Worm (Caenorhabditis elegans) whole organism, L3 larva: Measurements from ENCODE around the gene piki-1.

ENCODE experiments used
- R02D3.7 ChIP-seq: fragments of 150-350 bp; optimal IDR thresholded peaks from 2 replicates; lab custom pipeline; 2014; ENCODE audit warnings: missing biosample characterization, missing genetic modification characterization
- ZK546.5 ChIP-seq: sonication (generic microtip); optimal IDR thresholded peaks from 2 replicates; lab custom pipeline; 2017; ENCODE audit warnings: missing biosample characterization, missing genetic modification characterization
- aly-2 ChIP-seq: fragments of 150-350 bp; optimal IDR thresholded peaks from 2 replicates; lab custom pipeline; 2014; ENCODE audit warnings: missing biosample characterization, missing genetic modification characterization
- ama-1 ChIP-seq: fragments of 150-350 bp; optimal IDR thresholded peaks from 2 replicates; lab custom pipeline; 2018
- ceh-16 ChIP-seq: sonication (generic microtip); optimal IDR thresholded peaks from 2 replicates; lab custom pipeline; 2017; ENCODE audit warnings: missing biosample characterization, missing genetic modification characterization
- ceh-28 ChIP-seq: fragments of 150-350 bp; optimal IDR thresholded peaks from 2 replicates; lab custom pipeline; 2014; ENCODE audit warnings: missing biosample characterization, missing genetic modification reagents, missing genetic modification characterization
- ceh-82 ChIP-seq: fragments of 150-350 bp; optimal IDR thresholded peaks from 2 replicates; lab custom pipeline; 2014; ENCODE audit warnings: missing biosample characterization, missing genetic modification characterization
- ceh-9 ChIP-seq: sonication (generic microtip); optimal IDR thresholded peaks from 2 replicates; lab custom pipeline; 2018; ENCODE audit warnings: missing biosample characterization, missing genetic modification characterization
- daf-12 ChIP-seq: fragments of 150-350 bp; optimal IDR thresholded peaks from 2 replicates; lab custom pipeline; 2014; ENCODE audit warnings: missing biosample characterization, missing genetic modification reagents, missing genetic modification characterization
- egl-27 ChIP-seq: sonication (generic microtip); optimal IDR thresholded peaks from 4 replicates; lab custom pipeline; 2017; ENCODE audit warnings: missing biosample characterization, missing genetic modification reagents, missing genetic modification characterization
- egl-5 ChIP-seq: fragments of 150-350 bp; optimal IDR thresholded peaks from 2 replicates; lab custom pipeline; 2017; ENCODE audit warnings: missing biosample characterization, missing genetic modification reagents, missing genetic modification characterization, inconsistent platforms
- elt-1 ChIP-seq: fragments of 150-350 bp; optimal IDR thresholded peaks from 2 replicates; lab custom pipeline; 2014; ENCODE audit warnings: missing biosample characterization, missing genetic modification characterization
- elt-2 ChIP-seq: sonication (generic microtip); optimal IDR thresholded peaks from 2 replicates; lab custom pipeline; 2016; ENCODE audit warnings: missing genetic modification reagents, mild to moderate bottlenecking, missing genetic modification characterization, missing compliant biosample characterization
- elt-3 ChIP-seq, 3 experiments: fragments of 150-350 bp in 1 of 3; sonication (generic microtip) in 2 of 3; optimal IDR thresholded peaks; 2 replicates in 2 of 3; 4 replicates in 1 of 3; lab custom pipeline; 2014 to 2017; ENCODE audit warnings: missing biosample characterization in 3 of 3, missing genetic modification characterization in 3 of 3
- eor-1 ChIP-seq, 2 experiments: fragments of 150-350 bp; optimal IDR thresholded peaks; 2 replicates each; lab custom pipeline; 2014 to 2018; ENCODE audit warnings: missing biosample characterization in 2 of 2, missing genetic modification characterization in 2 of 2
- fkh-10 ChIP-seq: sonication (generic microtip); optimal IDR thresholded peaks from 2 replicates; lab custom pipeline; 2017; ENCODE audit warnings: missing biosample characterization, missing genetic modification reagents, missing genetic modification characterization
- fkh-2 ChIP-seq: fragments of 150-350 bp; optimal IDR thresholded peaks from 2 replicates; lab custom pipeline; 2014; ENCODE audit warnings: missing biosample characterization, missing genetic modification reagents, missing genetic modification characterization
- fos-1 ChIP-seq: fragments of 150-350 bp; optimal IDR thresholded peaks from 2 replicates; lab custom pipeline; 2014; ENCODE audit warnings: missing biosample characterization, missing genetic modification characterization
- hmg-11 ChIP-seq: sonication (generic microtip); optimal IDR thresholded peaks from 2 replicates; lab custom pipeline; 2016; ENCODE audit warnings: missing genetic modification characterization, missing compliant biosample characterization
- jun-1 ChIP-seq: fragments of 150-350 bp; optimal IDR thresholded peaks from 2 replicates; lab custom pipeline; 2014; ENCODE audit warnings: missing biosample characterization, missing genetic modification reagents, missing genetic modification characterization
- lin-15B ChIP-seq: fragments of 150-350 bp; optimal IDR thresholded peaks from 2 replicates; lab custom pipeline; 2014; ENCODE audit warnings: missing biosample characterization, missing genetic modification characterization
- lin-39 ChIP-seq: fragments of 150-350 bp; optimal IDR thresholded peaks from 2 replicates; lab custom pipeline; 2018; ENCODE audit warnings: missing biosample characterization, missing genetic modification reagents, missing genetic modification characterization
- lsy-12 ChIP-seq: sonication (generic microtip); optimal IDR thresholded peaks from 2 replicates; lab custom pipeline; 2016; ENCODE audit warnings: mild to moderate bottlenecking, missing genetic modification characterization, missing compliant biosample characterization
- mdl-1 ChIP-seq: fragments of 150-350 bp; optimal IDR thresholded peaks from 2 replicates; lab custom pipeline; 2014; ENCODE audit warnings: missing biosample characterization, missing genetic modification characterization
- mml-1 ChIP-seq: fragments of 150-350 bp; sonication (generic microtip); optimal IDR thresholded peaks from 3 replicates; lab custom pipeline; 2014; ENCODE audit warnings: missing biosample characterization, missing genetic modification characterization
- nfya-1 ChIP-seq: sonication (generic microtip); optimal IDR thresholded peaks from 2 replicates; lab custom pipeline; 2017; ENCODE audit warnings: missing genetic modification characterization, mild to moderate bottlenecking, missing compliant biosample characterization, antibody characterized with exemption, moderate library complexity; ENCODE audit not compliant: insufficient read depth
- nhr-11 ChIP-seq: fragments of 150-350 bp; optimal IDR thresholded peaks from 2 replicates; lab custom pipeline; 2014; ENCODE audit warnings: missing biosample characterization, missing genetic modification characterization
- nhr-12 ChIP-seq: fragments of 150-350 bp; optimal IDR thresholded peaks from 2 replicates; lab custom pipeline; 2014; ENCODE audit warnings: missing biosample characterization, missing genetic modification characterization
- nhr-23 ChIP-seq: fragments of 150-350 bp; optimal IDR thresholded peaks from 2 replicates; lab custom pipeline; 2014; ENCODE audit warnings: missing biosample characterization, missing genetic modification reagents, missing genetic modification characterization
- nhr-237 ChIP-seq: fragments of 150-350 bp; optimal IDR thresholded peaks from 2 replicates; lab custom pipeline; 2014; ENCODE audit warnings: missing biosample characterization, missing genetic modification characterization
- nhr-25 ChIP-seq: sonication (generic microtip); optimal IDR thresholded peaks from 2 replicates; lab custom pipeline; 2017; ENCODE audit warnings: missing biosample characterization, missing genetic modification characterization
- nhr-28 ChIP-seq: fragments of 150-350 bp; optimal IDR thresholded peaks from 2 replicates; lab custom pipeline; 2014; ENCODE audit warnings: missing biosample characterization, missing genetic modification characterization
- nhr-43 ChIP-seq: sonication (generic microtip); optimal IDR thresholded peaks from 2 replicates; lab custom pipeline; 2016; ENCODE audit warnings: mild to moderate bottlenecking, missing genetic modification characterization, missing compliant biosample characterization; ENCODE audit not compliant: poor library complexity, severe bottlenecking
- nhr-67 ChIP-seq: fragments of 150-350 bp; optimal IDR thresholded peaks from 2 replicates; lab custom pipeline; 2014; ENCODE audit warnings: missing biosample characterization, missing genetic modification characterization
- nhr-76 ChIP-seq: fragments of 150-350 bp; sonication (generic microtip); optimal IDR thresholded peaks from 5 replicates; lab custom pipeline; 2014; ENCODE audit warnings: missing biosample characterization, missing genetic modification characterization
- nhr-77 ChIP-seq: fragments of 150-350 bp; optimal IDR thresholded peaks from 2 replicates; lab custom pipeline; 2014; ENCODE audit warnings: missing biosample characterization, missing genetic modification characterization
- pha-4 ChIP-seq: fragments of 150-350 bp; optimal IDR thresholded peaks from 2 replicates; lab custom pipeline; 2014; ENCODE audit warnings: missing biosample characterization, missing genetic modification reagents, missing genetic modification characterization
- pqm-1 ChIP-seq: fragments of 150-350 bp; optimal IDR thresholded peaks from 2 replicates; lab custom pipeline; 2017; ENCODE audit warnings: missing biosample characterization, missing genetic modification characterization, inconsistent platforms
- sea-2 ChIP-seq: fragments of 150-350 bp; sonication (generic microtip); optimal IDR thresholded peaks from 4 replicates; lab custom pipeline; 2014; ENCODE audit warnings: missing biosample characterization, missing genetic modification reagents, missing genetic modification characterization
- skn-1 ChIP-seq: fragments of 150-350 bp; optimal IDR thresholded peaks from 2 replicates; lab custom pipeline; 2014; ENCODE audit warnings: missing biosample characterization, missing genetic modification characterization
- snpc-4 ChIP-seq: fragments of 150-350 bp; optimal IDR thresholded peaks from 2 replicates; lab custom pipeline; 2014; ENCODE audit warnings: missing biosample characterization, missing genetic modification characterization
- tbx-2 ChIP-seq: sonication (generic microtip); optimal IDR thresholded peaks from 2 replicates; lab custom pipeline; 2016; ENCODE audit warnings: mild to moderate bottlenecking, missing genetic modification characterization, missing compliant biosample characterization
- unc-39 ChIP-seq: sonication (generic microtip); optimal IDR thresholded peaks from 4 replicates; lab custom pipeline; 2017; ENCODE audit warnings: missing biosample characterization, missing genetic modification characterization
- unc-62 ChIP-seq: fragments of 150-350 bp; sonication (generic microtip); optimal IDR thresholded peaks from 4 replicates; lab custom pipeline; 2014; ENCODE audit warnings: missing biosample characterization, missing genetic modification reagents, missing genetic modification characterization
- zag-1 ChIP-seq: fragments of 150-350 bp; optimal IDR thresholded peaks from 2 replicates; lab custom pipeline; 2014; ENCODE audit warnings: missing biosample characterization, missing genetic modification characterization
- ztf-11 ChIP-seq: fragments of 150-350 bp; optimal IDR thresholded peaks from 2 replicates; lab custom pipeline; 2014; ENCODE audit warnings: missing biosample characterization, missing genetic modification characterization
- ztf-4 ChIP-seq: fragments of 150-350 bp; optimal IDR thresholded peaks from 2 replicates; lab custom pipeline; 2014; ENCODE audit warnings: missing biosample characterization, missing genetic modification characterization

piki-1 gene

ce11 chrX:15274079-15274478 is 27.9 kb upstream of the piki-1 start:
- TF ChIP-seq ztf-4 (tag; lab: Kevin White, UChicago) (no peak), sea-2 (no peak), jun-1 (tag; lab: Kevin White, UChicago) (no peak), nhr-25 (tag; lab: Kevin White, UChicago) (peak; percentile 99), elt-3 (tag; optimal IDR thresholded peaks at IDR 0.05; lab: Kevin White, UChicago) (peak in 1 of 3 experiments; percentile 75), hmg-11 (peak; percentile 47), nhr-77 (tag; lab: Kevin White, UChicago) (no peak), ceh-28 (tag; lab: Kevin White, UChicago) (no peak), aly-2 (tag; lab: Kevin White, UChicago) (no peak), fkh-10 (GFP tag; lab: Kevin White, UChicago) (no peak), nhr-43 (peak; percentile 87), nhr-12 (tag; lab: Kevin White, UChicago) (no peak), ceh-16 (tag; lab: Kevin White, UChicago) (no peak), daf-12 (tag; lab: Kevin White, UChicago) (no peak), ama-1 (lab: Kevin White, UChicago) (no peak), pqm-1 (tag; lab: Kevin White, UChicago) (peak; percentile 10), fos-1 (tag; lab: Kevin White, UChicago) (peak; percentile 2), snpc-4 (tag; lab: Kevin White, UChicago) (no peak), nhr-11 (tag; lab: Kevin White, UChicago) (no peak), tbx-2 (peak; percentile 47), fkh-2 (no peak), mdl-1 (peak; percentile 39), ZK546.5 (tag; lab: Kevin White, UChicago) (no peak), lin-15B (tag; lab: Kevin White, UChicago) (no peak), skn-1 (tag; lab: Kevin White, UChicago) (no peak), nfya-1 (peak; percentile 45), nhr-237 (tag; lab: Kevin White, UChicago) (no peak), egl-5 (no peak), mml-1 (tag; lab: Kevin White, UChicago) (no peak), ceh-82 (tag; lab: Kevin White, UChicago) (no peak), elt-2 (tag; lab: Kevin White, UChicago) (peak; percentile 37), nhr-67 (tag; lab: Kevin White, UChicago) (no peak), egl-27 (tag; lab: Kevin White, UChicago) (peak; percentile 81), ztf-11 (tag; lab: Kevin White, UChicago) (no peak), zag-1 (tag; lab: Kevin White, UChicago) (no peak), nhr-23 (tag; lab: Kevin White, UChicago) (peak; percentile 69), unc-62 (GFP tag; lab: Kevin White, UChicago) (peak; percentile 51), eor-1 (tag; optimal IDR thresholded peaks at IDR 0.05; lab: Kevin White, UChicago) (no peak), elt-1 (peak; percentile 64), nhr-76 (tag; lab: Kevin White, UChicago) (no peak), nhr-28 (tag; lab: Kevin White, UChicago) (no peak), pha-4 (tag; lab: Kevin White, UChicago) (no peak), unc-39 (tag; lab: Kevin White, UChicago) (no peak), lin-39 (tag; lab: Kevin White, UChicago) (no peak), ceh-9 (no peak), R02D3.7 (tag; lab: Kevin White, UChicago) (peak; percentile 12), lsy-12 (tag; lab: Kevin White, UChicago) (peak; percentile 79)
- TF ChIP-seq, all 47 proteins: peak for 16
